Fruit fly (Drosophila melanogaster) Kc167 (cell line): ENCODE measurements around the gene Hph.
A peak's percentile ranks its signal among the peaks of the same experiment; 100 is the strongest.

Source experiments
- Myc ChIP-seq: fragments of >200 bp; optimal IDR thresholded peaks from 2 replicates; lab custom pipeline; 2017; ENCODE audit warnings: missing external identifiers
- Sin3A ChIP-seq: fragments of >200 bp; optimal IDR thresholded peaks from 2 replicates; lab custom pipeline; 2018; ENCODE audit warnings: missing external identifiers
- h ChIP-seq: fragments of >200 bp; optimal IDR thresholded peaks from 3 replicates; lab custom pipeline; 2018; ENCODE audit warnings: missing external identifiers
- insv ChIP-seq: fragments of >200 bp; optimal IDR thresholded peaks from 3 replicates; lab custom pipeline; 2018; ENCODE audit warnings: missing external identifiers
- psq ChIP-seq: fragments of >200 bp; optimal IDR thresholded peaks from 2 replicates; lab custom pipeline; 2017; ENCODE audit warnings: missing external identifiers
- ttk ChIP-seq: sonication (Bioruptor generic); optimal IDR thresholded peaks from 2 replicates; lab custom pipeline; 2017; ENCODE audit warnings: missing external identifiers

Gene Hph

DNA sequence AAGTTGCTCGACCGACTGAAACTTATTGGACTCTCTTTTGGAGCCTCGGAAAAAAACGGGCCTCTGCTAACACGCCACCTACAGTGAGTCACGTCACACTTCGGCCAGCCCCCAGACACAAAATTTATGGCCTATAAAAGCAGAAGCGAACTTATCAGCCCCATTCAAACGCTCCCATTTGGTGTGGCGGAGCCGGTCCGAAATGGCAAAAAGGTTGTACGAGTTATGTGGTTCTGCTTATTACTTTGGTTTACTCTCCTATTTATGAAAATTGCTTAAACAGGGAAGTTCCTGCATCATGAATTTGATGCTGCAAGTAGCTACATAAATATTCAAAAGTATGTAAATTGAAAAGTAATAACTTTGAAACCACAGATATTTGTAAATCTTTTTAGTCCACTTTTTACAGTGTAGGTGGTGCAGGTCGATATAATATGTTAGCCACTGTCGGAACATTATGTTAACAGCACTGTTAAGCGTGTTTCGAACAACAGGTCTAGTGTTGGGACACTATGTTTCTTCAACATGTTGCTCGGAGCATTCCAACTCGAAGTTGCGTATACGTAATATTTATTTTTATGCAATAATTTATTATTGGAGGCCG, 26.6 kb downstream of the Hph start:
- no peak for TF ChIP-seq h (lab: Kevin White, UChicago)
- TF ChIP-seq Sin3A: no peak
- TF ChIP-seq Myc: no peak
- TF ChIP-seq ttk (lab: Kevin White, UChicago): no peak
- TF ChIP-seq psq (lab: Kevin White, UChicago): peak; percentile 66
- no peak for TF ChIP-seq insv

DNA sequence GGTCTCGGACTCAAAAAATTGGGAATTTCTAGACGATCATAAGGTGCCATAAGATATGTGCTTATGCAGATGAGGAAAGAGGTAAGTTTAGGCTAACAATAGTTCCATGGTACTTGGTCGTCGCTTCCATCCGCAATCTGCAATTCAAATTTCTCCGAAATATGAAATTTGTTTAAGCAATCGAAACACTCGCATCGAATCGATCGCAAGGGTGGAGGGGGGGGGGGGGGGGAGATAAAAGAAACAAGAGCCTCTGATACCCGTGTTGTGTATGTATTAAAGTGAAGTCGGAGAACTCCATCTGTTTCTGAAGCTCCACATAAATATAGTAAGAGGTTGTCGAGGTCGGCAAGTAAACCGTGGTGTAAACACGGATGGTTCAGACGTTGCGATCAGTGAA, 29.1 kb downstream of the Hph start:
- no peak for TF ChIP-seq h (lab: Kevin White, UChicago)
- TF ChIP-seq Sin3A: no peak

DNA sequence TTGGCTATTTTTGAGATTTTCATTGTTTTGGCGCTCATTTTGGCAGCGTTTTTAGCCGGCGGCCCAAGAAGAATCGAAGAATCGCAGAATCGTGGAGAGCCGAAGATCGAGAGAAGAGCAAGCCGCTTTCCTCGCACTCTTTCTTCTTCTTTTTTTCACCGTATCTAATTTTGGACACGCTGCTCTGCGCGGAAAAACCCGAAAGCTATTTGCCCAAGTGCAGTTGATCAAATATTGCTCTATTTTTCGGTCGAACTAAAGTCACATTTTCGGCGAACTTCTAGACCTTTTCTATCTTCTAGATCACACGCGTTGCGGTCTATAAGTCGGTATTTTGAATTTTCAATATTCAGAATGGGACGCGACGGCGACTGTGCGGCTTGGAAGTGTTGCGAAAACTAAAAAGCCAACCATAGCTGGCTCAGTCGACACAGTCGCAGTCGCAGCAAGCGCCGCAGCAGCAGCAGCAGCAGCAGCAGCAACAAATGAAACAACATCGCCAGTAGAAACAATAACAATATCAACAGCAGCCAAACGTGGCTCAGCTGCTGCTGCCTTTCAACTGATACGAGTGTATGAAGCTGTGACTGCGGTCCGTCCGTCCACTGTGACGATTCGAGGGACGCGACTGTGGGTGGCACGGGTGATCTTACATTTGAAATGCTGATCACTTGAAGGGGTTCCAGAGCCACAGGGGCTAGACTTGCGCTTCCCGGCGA, 30.2 kb downstream of the Hph start:
- TF ChIP-seq Sin3A: no peak
- no peak for TF ChIP-seq psq (lab: Kevin White, UChicago)
- no peak for TF ChIP-seq ttk (lab: Kevin White, UChicago)
- TF ChIP-seq Myc: no peak
- TF ChIP-seq insv: no peak
- TF ChIP-seq h (lab: Kevin White, UChicago): no peak

DNA sequence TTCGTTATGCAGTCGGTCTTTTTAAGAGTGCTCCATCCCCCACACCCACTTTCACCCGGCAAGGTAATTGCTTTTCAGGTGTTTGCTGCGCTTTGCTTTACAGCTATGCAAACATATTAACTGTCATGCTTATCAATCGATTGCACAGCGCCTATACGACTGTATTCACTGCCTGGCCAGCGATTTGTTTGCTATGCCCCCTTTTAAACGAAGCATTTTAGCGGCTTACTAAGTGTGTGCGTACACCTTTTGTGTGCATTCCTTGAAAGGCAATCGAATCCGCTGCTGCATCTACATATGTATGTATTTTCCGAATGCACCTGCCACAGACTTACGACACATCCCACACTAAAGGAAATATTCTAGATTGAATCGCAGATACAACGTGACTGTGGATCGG, 31.1 kb downstream of the Hph start:
- TF ChIP-seq ttk (lab: Kevin White, UChicago) (no peak), insv (no peak), psq (lab: Kevin White, UChicago) (no peak), Sin3A (no peak), Myc (no peak), h (lab: Kevin White, UChicago) (no peak)

DNA sequence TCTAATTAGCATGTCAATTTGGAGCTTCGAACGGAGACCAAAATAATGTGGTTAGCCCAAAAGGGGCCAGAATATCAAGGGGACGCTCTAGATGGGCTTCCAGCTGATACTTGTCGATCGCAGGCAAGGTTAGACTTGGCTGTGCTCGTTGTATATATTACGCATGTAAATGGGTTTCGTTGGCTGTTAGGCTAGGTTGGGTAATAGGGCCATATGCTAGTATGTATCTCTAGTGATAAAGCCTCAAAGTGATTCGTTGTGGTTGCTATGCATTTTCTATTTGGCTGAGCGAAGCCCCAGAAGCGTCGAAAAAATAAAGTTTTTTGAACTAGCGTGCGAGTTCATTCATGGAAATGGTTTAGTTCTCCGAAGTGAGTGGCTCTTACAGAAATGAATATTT, 33.9 kb downstream of the Hph start:
- no peak for TF ChIP-seq psq (lab: Kevin White, UChicago)
- TF ChIP-seq Sin3A: no peak
- TF ChIP-seq insv: no peak
- no peak for TF ChIP-seq ttk (lab: Kevin White, UChicago)

DNA sequence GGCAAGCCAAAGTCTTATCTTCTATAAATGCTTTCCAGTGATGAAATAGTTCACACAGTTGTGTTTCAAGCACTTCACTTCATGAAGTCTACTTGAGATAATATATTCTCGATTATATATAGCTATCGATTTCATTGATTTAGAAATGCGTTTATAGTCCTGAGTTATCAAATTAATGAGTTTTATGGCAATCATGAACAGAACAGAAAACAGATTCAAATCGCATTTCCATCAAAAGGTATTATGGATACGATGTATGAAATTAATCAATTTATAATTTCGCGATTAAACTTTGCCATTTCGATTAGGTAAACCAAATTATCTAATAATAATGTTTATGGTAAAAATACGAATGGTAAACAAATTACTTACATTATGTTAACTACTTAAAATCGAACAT, 38.3 kb downstream of the Hph start:
- no peak for TF ChIP-seq psq (lab: Kevin White, UChicago)
- no peak for TF ChIP-seq Myc
- no peak for TF ChIP-seq Sin3A
- no peak for TF ChIP-seq h (lab: Kevin White, UChicago)
- TF ChIP-seq insv: no peak
- TF ChIP-seq ttk (lab: Kevin White, UChicago): no peak

DNA sequence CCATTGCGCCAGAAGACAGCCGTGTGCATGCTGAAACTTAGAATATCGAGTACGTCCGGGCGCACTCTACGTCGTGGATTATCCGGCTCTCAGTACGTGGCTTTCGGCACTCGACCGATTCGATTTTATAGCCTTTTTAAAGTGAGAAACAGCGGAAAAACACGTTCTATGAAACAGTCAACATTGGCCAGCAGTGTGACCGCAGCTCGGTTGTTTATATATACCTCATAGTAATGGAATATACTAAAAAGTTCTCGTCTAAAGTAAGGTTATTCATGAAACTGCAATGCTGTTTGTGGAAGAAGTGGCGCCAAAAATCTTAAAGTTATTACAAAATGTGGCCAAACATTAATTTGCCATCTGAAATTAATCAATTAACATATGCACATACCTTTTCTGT, 40.5 kb downstream of the Hph start:
- TF ChIP-seq Myc (no peak), psq (lab: Kevin White, UChicago) (no peak), Sin3A (no peak), insv (no peak), ttk (lab: Kevin White, UChicago) (no peak), h (lab: Kevin White, UChicago) (no peak)

DNA sequence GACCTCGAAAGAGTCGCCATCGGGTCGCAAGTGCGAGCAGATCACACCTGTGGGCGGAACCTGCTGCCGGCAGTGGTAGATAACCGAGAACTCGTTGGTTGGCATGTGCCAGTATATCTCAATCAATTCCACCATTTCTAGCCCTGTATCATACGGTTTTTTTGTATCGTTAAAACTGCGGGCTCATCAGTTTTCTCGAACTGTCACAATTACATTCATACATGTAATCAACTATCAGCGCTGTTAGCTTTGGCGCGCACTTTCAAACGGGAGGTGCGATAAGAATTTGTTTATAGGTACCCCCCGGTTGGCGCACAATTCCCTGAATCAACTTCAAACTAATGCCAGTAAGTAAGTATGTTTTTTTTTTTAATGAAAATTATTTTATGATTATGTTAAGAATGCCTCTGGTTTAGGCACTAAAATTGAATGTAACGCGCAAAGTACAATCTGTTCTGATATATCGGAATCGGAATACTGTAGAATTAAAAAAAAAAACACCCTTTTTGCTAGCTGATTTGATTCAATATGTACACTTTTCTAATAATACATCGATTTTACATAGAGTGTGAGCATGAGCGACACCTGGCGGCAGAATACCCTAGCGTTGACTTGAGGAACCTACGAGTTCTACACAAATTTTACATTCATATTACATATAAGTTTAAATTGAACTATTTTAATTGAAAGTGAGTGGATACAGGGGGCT, 41.9 kb downstream of the Hph start:
- TF ChIP-seq psq (lab: Kevin White, UChicago) (no peak), Sin3A (no peak), ttk (lab: Kevin White, UChicago) (no peak), Myc (no peak)

DNA sequence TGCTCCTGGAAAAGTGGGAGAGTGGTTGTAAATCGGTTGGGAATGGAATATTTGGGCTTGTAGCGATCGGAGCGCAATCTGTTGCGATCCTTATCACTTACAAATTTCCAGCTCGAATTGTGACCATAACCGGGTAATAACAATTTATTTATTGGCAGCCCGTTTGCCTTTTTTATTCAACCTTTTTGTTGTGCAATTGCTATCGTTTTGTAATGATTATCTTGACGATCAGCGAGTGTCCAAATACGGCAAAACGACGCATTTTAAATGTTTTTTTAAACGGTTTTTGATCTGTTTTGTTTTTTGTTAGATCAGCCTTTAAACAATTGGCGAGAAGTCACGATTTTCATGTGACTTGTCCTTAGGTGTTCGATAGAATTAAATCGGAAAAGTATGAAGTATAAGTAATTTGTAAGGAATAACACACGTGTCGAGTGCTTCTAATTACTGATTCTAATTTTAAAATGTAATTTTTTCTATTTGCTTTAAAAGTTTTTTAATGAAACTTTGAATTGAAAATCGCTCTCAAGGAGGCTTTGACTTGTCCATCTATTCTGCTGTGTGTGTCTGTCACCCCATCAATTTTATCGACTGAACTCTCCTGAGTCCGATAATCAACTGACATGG, 42.8 kb downstream of the Hph start, which contains the start of gene Tim17b1:
Tim17b1 (plus strand) TSS at position 577 of the 627 bp plus-strand sequence.
- TF ChIP-seq insv (no peak), Sin3A (no peak), h (lab: Kevin White, UChicago) (no peak), ttk (lab: Kevin White, UChicago) (no peak), Myc (no peak), psq (lab: Kevin White, UChicago) (no peak)

DNA sequence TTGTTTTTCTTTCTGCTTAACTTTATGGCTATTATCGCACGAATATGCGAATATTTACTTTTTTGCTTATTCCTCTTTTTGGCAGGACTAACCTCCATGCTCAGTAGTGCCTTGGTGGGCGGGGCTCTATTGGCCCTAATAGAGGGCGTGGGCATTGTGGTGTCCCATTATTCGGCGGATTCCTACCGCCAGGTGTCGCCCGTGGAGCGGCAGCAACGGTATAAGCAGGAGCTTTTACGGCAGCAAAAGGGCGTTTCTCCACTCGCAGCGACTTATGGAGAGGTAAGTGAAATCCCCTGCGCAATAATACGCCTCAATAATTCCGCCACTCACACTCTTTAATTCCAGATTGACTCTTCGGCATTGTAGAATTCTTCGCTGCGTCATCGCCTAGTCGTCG, 43.8 kb downstream of the Hph start:
- no peak for TF ChIP-seq h (lab: Kevin White, UChicago)

DNA sequence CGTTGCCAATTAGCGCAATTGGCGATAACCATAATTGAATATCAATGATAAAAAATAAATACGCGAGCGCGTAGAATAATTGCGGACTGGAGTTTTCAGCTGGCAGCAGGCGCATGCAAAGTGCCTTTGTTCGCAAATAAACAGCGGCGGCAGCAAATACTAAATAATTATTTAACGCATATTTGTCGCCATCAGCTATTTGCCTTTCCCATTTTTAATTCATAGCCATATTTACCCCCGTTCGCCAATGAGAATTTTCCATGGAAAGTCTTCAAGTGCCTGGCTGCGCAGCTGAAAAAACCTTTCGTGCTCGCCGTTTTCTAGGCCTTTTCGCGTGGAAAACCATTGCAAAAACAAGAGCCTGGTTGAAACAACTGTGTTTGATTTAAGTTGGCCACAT, 45.1 kb downstream of the Hph start:
- no peak for TF ChIP-seq insv
- no peak for TF ChIP-seq Myc
- TF ChIP-seq ttk (lab: Kevin White, UChicago): no peak
- no peak for TF ChIP-seq psq (lab: Kevin White, UChicago)
- TF ChIP-seq Sin3A: no peak

DNA sequence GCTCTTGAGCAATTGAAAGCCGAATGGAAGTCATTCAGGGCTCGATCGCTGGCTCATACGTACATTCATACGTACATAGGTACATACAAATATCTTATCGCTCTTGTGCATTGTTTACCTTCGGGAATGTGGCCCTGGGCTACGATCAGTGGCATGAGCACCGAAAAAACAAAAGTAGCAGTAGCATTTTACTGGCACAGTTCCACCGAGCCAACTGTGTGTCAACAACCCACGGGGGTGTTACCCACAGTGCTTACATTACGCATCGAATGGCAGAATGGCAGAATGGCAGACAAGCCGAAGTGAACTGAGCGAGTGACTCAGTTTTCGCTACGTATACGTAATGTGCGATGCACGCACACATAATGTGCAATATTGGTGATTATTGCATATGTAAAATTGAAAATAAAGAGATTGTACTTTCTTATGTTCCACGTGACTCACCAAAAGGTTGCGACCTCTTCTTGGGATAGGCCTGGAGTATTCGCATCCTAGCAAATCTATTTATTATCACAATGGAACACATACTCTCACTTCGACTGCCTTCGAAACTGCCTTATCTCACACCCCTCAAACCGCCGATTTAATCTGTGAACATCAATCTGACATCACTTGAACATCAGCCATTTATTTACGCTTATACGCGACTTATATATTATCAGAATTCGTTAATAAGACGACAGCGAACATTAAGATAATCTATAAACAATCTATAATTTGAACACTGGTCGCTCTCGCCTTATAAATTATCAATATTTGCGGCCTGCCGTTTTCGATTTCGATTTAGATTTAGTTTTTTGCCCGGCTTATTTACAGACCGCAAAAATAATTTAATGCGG, 46.3 kb downstream of the Hph start:
- TF ChIP-seq insv: no peak
- no peak for TF ChIP-seq ttk (lab: Kevin White, UChicago)
- no peak for TF ChIP-seq Sin3A
- no peak for TF ChIP-seq Myc
- no peak for TF ChIP-seq psq (lab: Kevin White, UChicago)
- no peak for TF ChIP-seq h (lab: Kevin White, UChicago)
